Worm (Caenorhabditis elegans): ENCODE results near the gene nhr-37.

The nhr-37 gene

DNA sequence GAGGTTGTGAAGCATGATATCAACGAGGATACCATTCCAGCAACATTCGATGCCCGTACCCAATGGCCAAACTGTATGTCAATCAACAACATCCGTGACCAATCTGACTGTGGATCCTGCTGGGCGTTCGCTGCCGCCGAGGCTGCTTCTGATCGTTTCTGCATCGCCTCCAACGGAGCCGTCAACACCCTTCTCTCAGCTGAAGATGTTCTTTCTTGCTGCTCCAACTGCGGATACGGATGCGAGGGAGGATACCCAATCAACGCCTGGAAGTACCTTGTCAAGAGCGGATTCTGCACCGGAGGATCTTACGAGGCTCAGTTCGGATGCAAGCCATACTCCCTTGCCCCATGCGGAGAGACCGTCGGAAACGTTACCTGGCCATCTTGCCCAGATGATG lies 7.0 kb upstream of the nhr-37 start:
- TF ChIP-seq Y22D7AL.16 (tag; optimal IDR thresholded peaks at IDR 0.05) (no peak), elt-4 (tag; optimal IDR thresholded peaks at IDR 0.05) (peak; percentile 19)

DNA sequence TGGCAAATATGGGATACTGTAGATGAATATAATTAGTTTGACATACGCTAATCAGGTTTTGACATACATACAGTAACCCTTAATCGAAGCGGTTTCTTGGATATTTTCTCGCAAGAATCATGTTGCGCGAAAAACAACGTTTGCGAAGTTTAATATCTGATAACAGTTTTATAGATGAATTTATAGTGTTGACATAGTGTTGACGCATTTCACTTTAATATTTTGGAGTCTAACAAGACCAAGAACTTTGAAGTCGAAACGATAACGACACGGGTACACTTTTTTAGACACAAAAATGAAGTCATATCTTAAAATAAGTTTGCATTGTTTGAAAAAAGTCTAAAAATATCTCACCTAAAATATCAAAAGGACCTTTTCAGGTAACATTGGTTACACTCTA lies 5.7 kb upstream of the nhr-37 start:
- TF ChIP-seq ahr-1 (tag; optimal IDR thresholded peaks at IDR 0.05), result no peak
- TF ChIP-seq ceh-2 (tag; optimal IDR thresholded peaks at IDR 0.05), result no peak
- no peak for TF ChIP-seq pqm-1 (tag; optimal IDR thresholded peaks at IDR 0.05)
- no peak for TF ChIP-seq ceh-24 (tag; optimal IDR thresholded peaks at IDR 0.05)
- TF ChIP-seq ceh-14 (tag; optimal IDR thresholded peaks at IDR 0.05), result no peak
- TF ChIP-seq pros-1 (tag; optimal IDR thresholded peaks at IDR 0.05), result no peak
- no peak for TF ChIP-seq unc-3 (GFP tag; conservative IDR thresholded peaks at IDR 0.05)
- TF ChIP-seq unc-3 (tag; optimal IDR thresholded peaks at IDR 0.05), result no peak
- TF ChIP-seq odd-2 (tag; optimal IDR thresholded peaks at IDR 0.05), result no peak
- TF ChIP-seq sox-4 (tag; optimal IDR thresholded peaks at IDR 0.05), result no peak

DNA sequence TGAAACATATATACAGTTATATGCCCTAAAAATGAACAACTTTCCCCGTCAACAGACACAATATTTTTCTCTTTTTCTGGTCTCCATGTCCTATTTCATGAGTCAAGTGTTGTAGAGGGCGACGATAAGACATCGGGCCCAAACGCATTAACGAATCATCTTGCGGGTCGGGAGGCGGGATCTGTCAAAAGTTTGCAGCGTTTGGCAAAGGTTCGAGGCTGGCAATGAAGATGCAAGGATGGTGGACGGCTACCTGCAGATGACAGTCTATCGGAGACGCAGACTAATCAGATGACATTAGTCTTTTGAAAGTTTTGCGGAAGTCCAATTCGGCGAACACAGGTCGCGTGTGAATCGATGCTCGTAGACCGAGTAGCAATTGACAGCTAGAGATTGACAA lies 1.2 kb upstream of the nhr-37 start:
- TF ChIP-seq pqm-1 (tag; optimal IDR thresholded peaks at IDR 0.05) (no peak), ceh-9 (tag; optimal IDR thresholded peaks at IDR 0.05) (no peak), ceh-48 (tag; optimal IDR thresholded peaks at IDR 0.05) (no peak), ceh-2 (tag; optimal IDR thresholded peaks at IDR 0.05) (no peak), ceh-18 (tag; optimal IDR thresholded peaks at IDR 0.05) (no peak), tbx-7 (tag; optimal IDR thresholded peaks at IDR 0.05) (no peak), syd-9 (tag; optimal IDR thresholded peaks at IDR 0.05) (no peak), ceh-22 (tag; optimal IDR thresholded peaks at IDR 0.05) (no peak), sox-4 (tag; optimal IDR thresholded peaks at IDR 0.05) (no peak), pat-9 (tag; optimal IDR thresholded peaks at IDR 0.05) (no peak), hlh-30 (tag; optimal IDR thresholded peaks at IDR 0.05; ENCODE audit: insufficient read depth) (no peak), che-1 (tag; optimal IDR thresholded peaks at IDR 0.05) (no peak), C08G9.2 (tag; optimal IDR thresholded peaks at IDR 0.05) (no peak), unc-55 (GFP tag; optimal IDR thresholded peaks at IDR 0.05) (no peak), mec-3 (tag; optimal IDR thresholded peaks at IDR 0.05; ENCODE audit: borderline replicate concordance) (no peak), pha-4 (tag; optimal IDR thresholded peaks at IDR 0.05) (no peak), madf-2 (tag; optimal IDR thresholded peaks at IDR 0.05) (no peak), nhr-232 (tag; optimal IDR thresholded peaks at IDR 0.05) (no peak), lin-11 (tag; optimal IDR thresholded peaks at IDR 0.05) (no peak), ref-2 (tag; optimal IDR thresholded peaks at IDR 0.05) (no peak)

DNA sequence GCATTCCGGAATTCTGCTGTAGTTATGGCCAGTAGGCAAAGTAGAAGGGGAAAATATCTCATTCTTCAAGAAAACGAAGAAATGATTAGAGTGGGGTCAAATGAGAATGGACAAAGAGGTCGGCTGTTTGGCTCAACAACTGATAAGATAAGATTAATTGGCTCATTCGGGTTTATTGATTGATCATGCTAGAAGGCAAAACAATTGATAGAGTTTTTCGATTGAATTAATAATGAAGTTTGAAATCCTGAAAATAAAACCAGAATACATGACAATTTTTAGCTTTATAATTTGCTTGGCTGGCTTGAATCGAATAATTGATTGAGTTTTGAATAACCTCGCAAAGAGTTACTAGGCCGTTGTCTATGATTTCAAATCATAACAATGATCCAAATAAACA lies 4.2 kb downstream of the nhr-37 start, which contains the start of gene ppt-1:
Gene ppt-1, minus strand, starts transcription at position 101 of the 400 bp plus-strand sequence.
- peak; percentile 33 for TF ChIP-seq elt-2 (tag; optimal IDR thresholded peaks at IDR 0.05)
- no peak for TF ChIP-seq ceh-22 (tag; optimal IDR thresholded peaks at IDR 0.05)
- no peak for TF ChIP-seq dve-1 (tag; optimal IDR thresholded peaks at IDR 0.05)

DNA sequence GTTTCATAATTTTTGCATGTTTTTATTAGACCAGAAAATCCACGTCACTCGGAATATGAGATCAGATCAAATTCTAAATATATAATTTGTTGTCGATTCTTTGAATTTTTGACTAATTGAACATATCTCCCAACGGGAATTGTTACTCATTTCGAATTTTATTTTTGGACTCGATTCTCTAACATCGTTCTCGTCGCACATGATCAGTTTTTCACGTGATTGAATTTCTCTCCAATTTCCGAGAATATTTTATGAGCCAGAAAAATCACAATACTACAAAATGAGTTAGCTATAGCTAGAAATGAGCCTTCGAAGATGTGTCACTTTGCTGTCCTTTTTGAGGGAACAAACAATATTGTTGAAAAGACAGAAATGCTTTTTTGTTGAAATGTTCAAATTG lies 8.8 kb downstream of the nhr-37 start:
- TF ChIP-seq ttx-3 (tag; optimal IDR thresholded peaks at IDR 0.05) (no peak), ceh-30 (tag; optimal IDR thresholded peaks at IDR 0.05) (no peak), T23F11.4 (GFP tag; optimal IDR thresholded peaks at IDR 0.05) (no peak), nfya-1 (tag; optimal IDR thresholded peaks at IDR 0.05) (no peak), pros-1 (tag; optimal IDR thresholded peaks at IDR 0.05) (no peak), hlh-15 (tag; optimal IDR thresholded peaks at IDR 0.05) (no peak), ceh-34 (tag; optimal IDR thresholded peaks at IDR 0.05) (no peak), ahr-1 (tag; optimal IDR thresholded peaks at IDR 0.05) (no peak), hlh-8 (tag; optimal IDR thresholded peaks at IDR 0.05) (no peak), madf-2 (tag; optimal IDR thresholded peaks at IDR 0.05) (no peak), ceh-31 (tag; optimal IDR thresholded peaks at IDR 0.05) (no peak), syd-9 (tag; optimal IDR thresholded peaks at IDR 0.05) (no peak), ref-2 (tag; optimal IDR thresholded peaks at IDR 0.05) (no peak), dmd-4 (tag; optimal IDR thresholded peaks at IDR 0.05; ENCODE audit: borderline replicate concordance) (no peak), unc-3 (GFP tag; conservative IDR thresholded peaks at IDR 0.05) (no peak), unc-3 (tag; optimal IDR thresholded peaks at IDR 0.05) (no peak), C38D4.7 (GFP tag; optimal IDR thresholded peaks at IDR 0.05) (no peak), sdc-2 (tag; optimal IDR thresholded peaks at IDR 0.05) (no peak), gmeb-2 (tag; optimal IDR thresholded peaks at IDR 0.05) (no peak), lim-6 (tag; optimal IDR thresholded peaks at IDR 0.05) (no peak), K02D7.2 (tag; optimal IDR thresholded peaks at IDR 0.05) (no peak)
